Fruit fly (Drosophila melanogaster) whole organism, embryonic: ENCODE results near the gene CG14194.

Source experiments
- Aef1 ChIP-seq: fragments of 200-800 bp; sonication (Bioruptor generic); IDR thresholded peaks from 3 replicates; pipeline ENCODE4 v1.3.6; 2022; ENCODE audit warnings: missing biosample characterization, missing genetic modification characterization
- CG11695 ChIP-seq: fragments of 200-800 bp; sonication (Bioruptor generic); IDR thresholded peaks from 3 replicates; pipeline ENCODE4 v1.3.6; 2022; ENCODE audit warnings: missing biosample characterization, missing genetic modification characterization
- CG1233 ChIP-seq: fragments of 200-800 bp; sonication (Bioruptor generic); optimal IDR thresholded peaks from 4 replicates; lab custom pipeline; 2018; ENCODE audit warnings: missing biosample characterization, mild to moderate bottlenecking, missing genetic modification characterization
- CG12769 ChIP-seq: fragments of 200-800 bp; sonication (Bioruptor generic); optimal IDR thresholded peaks from 2 replicates; lab custom pipeline; 2019; ENCODE audit warnings: missing biosample characterization, mild to moderate bottlenecking, missing genetic modification characterization, moderate library complexity
- CG13123 ChIP-seq: fragments of 200-800 bp; sonication (Bioruptor generic); optimal IDR thresholded peaks from 2 replicates; lab custom pipeline; 2016; ENCODE audit warnings: missing biosample characterization, missing genetic modification characterization
- CG14965 ChIP-seq: fragments of 200-800 bp; sonication (Bioruptor generic); optimal IDR thresholded peaks from 2 replicates; lab custom pipeline; 2016; ENCODE audit warnings: missing biosample characterization, missing genetic modification characterization, borderline replicate concordance
- CG15514 ChIP-seq: fragments of 200-800 bp; sonication (Bioruptor generic); optimal IDR thresholded peaks from 3 replicates; lab custom pipeline; 2017; ENCODE audit warnings: missing biosample characterization, missing genetic modification characterization, mild to moderate bottlenecking, moderate library complexity, missing genetic modification reagents
- CG17385 ChIP-seq: fragments of 200-800 bp; sonication (Bioruptor generic); optimal IDR thresholded peaks from 3 replicates; lab custom pipeline; 2018; ENCODE audit warnings: missing biosample characterization, mild to moderate bottlenecking, missing genetic modification characterization
- CG33557 ChIP-seq: fragments of 200-800 bp; sonication (Bioruptor generic); optimal IDR thresholded peaks from 2 replicates; lab custom pipeline; 2019; ENCODE audit warnings: missing biosample characterization, mild to moderate bottlenecking, missing genetic modification characterization, moderate library complexity
- CG34422 ChIP-seq: fragments of 200-800 bp; sonication (Bioruptor generic); IDR thresholded peaks from 3 replicates; pipeline ENCODE4 v1.3.6; 2022; ENCODE audit warnings: missing biosample characterization, missing genetic modification characterization
- CG3995 ChIP-seq: fragments of 200-800 bp; sonication (Bioruptor generic); optimal IDR thresholded peaks from 3 replicates; lab custom pipeline; 2016; ENCODE audit warnings: missing biosample characterization, missing genetic modification characterization
- CG4424 ChIP-seq: fragments of 200-800 bp; sonication (Bioruptor generic); optimal IDR thresholded peaks from 3 replicates; lab custom pipeline; 2016; ENCODE audit warnings: missing biosample characterization, missing genetic modification characterization
- CG6654 ChIP-seq: fragments of 200-800 bp; sonication (Bioruptor generic); optimal IDR thresholded peaks from 2 replicates; lab custom pipeline; 2017; ENCODE audit warnings: missing biosample characterization, mild to moderate bottlenecking, missing genetic modification characterization
- CG6791 ChIP-seq: fragments of 200-800 bp; sonication (Bioruptor generic); IDR thresholded peaks from 3 replicates; pipeline ENCODE4 v1.3.6; 2022; ENCODE audit warnings: missing biosample characterization, missing genetic modification characterization; ENCODE audit not compliant: partially characterized antibody
- CG7786 ChIP-seq: fragments of 200-800 bp; sonication (Bioruptor generic); optimal IDR thresholded peaks from 2 replicates; lab custom pipeline; 2016; ENCODE audit warnings: missing biosample characterization, missing genetic modification characterization
- CkIIα-i1 ChIP-seq: fragments of 200-800 bp; sonication (Bioruptor generic); IDR thresholded peaks from 2 replicates; pipeline ENCODE4 v1.3.6; 2022; ENCODE audit warnings: missing biosample characterization, missing genetic modification characterization
- Dp ChIP-seq: fragments of 200-800 bp; sonication (Bioruptor generic); optimal IDR thresholded peaks from 2 replicates; lab custom pipeline; 2018; ENCODE audit warnings: missing biosample characterization, mild to moderate bottlenecking, missing genetic modification characterization, moderate library complexity
- MESR4 ChIP-seq: fragments of 200-800 bp; sonication (Bioruptor generic); optimal IDR thresholded peaks from 2 replicates; lab custom pipeline; 2018; ENCODE audit warnings: missing biosample characterization, mild to moderate bottlenecking, missing genetic modification characterization, moderate library complexity
- Med ChIP-seq: fragments of 200-800 bp; sonication (Bioruptor generic); peaks from one replicate; lab custom pipeline; 2016; ENCODE audit warnings: missing biosample characterization, missing genetic modification characterization, mild to moderate bottlenecking, inconsistent platforms, moderate library complexity
- Mes4 ChIP-seq: fragments of 200-800 bp; sonication (Bioruptor generic); optimal IDR thresholded peaks from 2 replicates; lab custom pipeline; 2016; ENCODE audit warnings: missing biosample characterization, missing genetic modification characterization
- NC2β ChIP-seq: fragments of 200-800 bp; sonication (Bioruptor generic); optimal IDR thresholded peaks from 2 replicates; lab custom pipeline; 2016; ENCODE audit warnings: missing biosample characterization, missing genetic modification characterization
- Sox102F ChIP-seq: fragments of 200-800 bp; sonication (Bioruptor generic); optimal IDR thresholded peaks from 2 replicates; lab custom pipeline; 2018; ENCODE audit warnings: missing biosample characterization, mild to moderate bottlenecking, missing genetic modification characterization, moderate library complexity
- Stat92E ChIP-seq, 3 experiments: fragments of >200 bp in 2 of 3; fragments of 200-800 bp in 1 of 3; sonication (Bioruptor generic) in 1 of 3; optimal IDR thresholded peaks; 2 replicates each; lab custom pipeline; 2017 to 2019; ENCODE audit warnings: missing biosample characterization in 3 of 3, missing genetic modification characterization in 3 of 3, mild to moderate bottlenecking in 1 of 3, moderate library complexity in 1 of 3
- Xbp1 ChIP-seq: fragments of 200-800 bp; sonication (Bioruptor generic); optimal IDR thresholded peaks from 3 replicates; lab custom pipeline; 2016; ENCODE audit warnings: missing biosample characterization, mild to moderate bottlenecking, missing genetic modification characterization
- YL-1 ChIP-seq: fragments of 200-800 bp; sonication (Bioruptor generic); optimal IDR thresholded peaks from 3 replicates; lab custom pipeline; 2017; ENCODE audit warnings: missing biosample characterization, mild to moderate bottlenecking, missing genetic modification characterization
- abd-A ChIP-seq: fragments of 200-800 bp; sonication (Bioruptor generic); optimal IDR thresholded peaks from 3 replicates; lab custom pipeline; 2019; ENCODE audit warnings: missing biosample characterization, mild to moderate bottlenecking, missing genetic modification characterization, moderate library complexity
- ara ChIP-seq: fragments of 200-800 bp; sonication (Bioruptor generic); IDR thresholded peaks from 2 replicates; pipeline ENCODE4 v1.3.6; 2022; ENCODE audit warnings: missing biosample characterization, missing genetic modification characterization
- bigmax ChIP-seq: fragments of 200-800 bp; sonication (Bioruptor generic); optimal IDR thresholded peaks from 2 replicates; lab custom pipeline; 2018; ENCODE audit warnings: missing biosample characterization, mild to moderate bottlenecking, missing genetic modification characterization
- btn ChIP-seq: fragments of 200-800 bp; sonication (Bioruptor generic); optimal IDR thresholded peaks from 2 replicates; lab custom pipeline; 2016; ENCODE audit warnings: missing biosample characterization, missing genetic modification characterization
- cad ChIP-seq: fragments of >200 bp; optimal IDR thresholded peaks from 2 replicates; lab custom pipeline; 2017; ENCODE audit warnings: missing biosample characterization, missing genetic modification characterization
- crol ChIP-seq: fragments of 200-800 bp; sonication (Bioruptor generic); IDR thresholded peaks from 2 replicates; pipeline ENCODE4 v1.3.6; 2022; ENCODE audit warnings: missing biosample characterization, missing genetic modification characterization
- en ChIP-seq: fragments of 200-800 bp; sonication (Bioruptor generic); optimal IDR thresholded peaks from 2 replicates; lab custom pipeline; 2016; ENCODE audit warnings: missing biosample characterization, missing genetic modification characterization
- grn ChIP-seq: fragments of 200-800 bp; sonication (Bioruptor generic); optimal IDR thresholded peaks from 3 replicates; lab custom pipeline; 2017; ENCODE audit warnings: missing biosample characterization, missing genetic modification characterization
- h ChIP-seq: fragments of >200 bp; optimal IDR thresholded peaks from 2 replicates; lab custom pipeline; 2017
- hkb ChIP-seq, 2 experiments: fragments of 200-800 bp in 1 of 2; fragments of >200 bp in 1 of 2; sonication (Bioruptor generic) in 1 of 2; IDR thresholded peaks in 1 of 2; optimal IDR thresholded peaks in 1 of 2; 2 replicates each; pipeline versions ENCODE4 v1.3.6 to Lab custom; 2017 to 2022; ENCODE audit warnings: missing biosample characterization in 1 of 2, missing genetic modification characterization in 1 of 2
- kni ChIP-seq: fragments of 200-800 bp; sonication (Bioruptor generic); optimal IDR thresholded peaks from 3 replicates; lab custom pipeline; 2017; ENCODE audit warnings: mild to moderate bottlenecking, missing biosample characterization, missing genetic modification reagents, missing genetic modification characterization
- knrl ChIP-seq: fragments of 200-800 bp; sonication (Bioruptor generic); IDR thresholded peaks from 3 replicates; pipeline ENCODE4 v1.3.6; 2022; ENCODE audit warnings: missing biosample characterization, missing genetic modification characterization; ENCODE audit not compliant: partially characterized antibody
- lab ChIP-seq: fragments of 200-800 bp; sonication (Bioruptor generic); optimal IDR thresholded peaks from 3 replicates; lab custom pipeline; 2017; ENCODE audit warnings: missing biosample characterization, missing genetic modification characterization, mild to moderate bottlenecking, moderate library complexity, missing genetic modification reagents
- nerfin-2 ChIP-seq: fragments of 200-800 bp; sonication (Bioruptor generic); IDR thresholded peaks from 2 replicates; pipeline ENCODE4 v1.3.6; 2022; ENCODE audit warnings: missing biosample characterization, missing genetic modification characterization; ENCODE audit not compliant: partially characterized antibody
- pfk ChIP-seq: fragments of 200-800 bp; sonication (Bioruptor generic); optimal IDR thresholded peaks from 2 replicates; lab custom pipeline; 2018; ENCODE audit warnings: missing biosample characterization, mild to moderate bottlenecking, missing genetic modification characterization, moderate library complexity
- pho ChIP-seq: fragments of 200-800 bp; sonication (Bioruptor generic); optimal IDR thresholded peaks from 2 replicates; lab custom pipeline; 2016; ENCODE audit warnings: missing biosample characterization, missing genetic modification characterization
- prd ChIP-seq, 3 experiments: fragments of >200 bp in 2 of 3; fragments of 200-800 bp in 1 of 3; sonication (Bioruptor generic) in 1 of 3; optimal IDR thresholded peaks in 2 of 3; IDR thresholded peaks in 1 of 3; 2 replicates in 2 of 3; 3 replicates in 1 of 3; pipeline versions ENCODE4 v1.3.6 to Lab custom; 2017 to 2022; ENCODE audit warnings: missing biosample characterization in 1 of 3, missing genetic modification characterization in 1 of 3
- psq ChIP-seq: fragments of 200-800 bp; sonication (Bioruptor generic); optimal IDR thresholded peaks from 2 replicates; lab custom pipeline; 2017; ENCODE audit warnings: missing biosample characterization, missing genetic modification characterization
- slp2 ChIP-seq: fragments of 200-800 bp; sonication (Bioruptor generic); optimal IDR thresholded peaks from 2 replicates; lab custom pipeline; 2016; ENCODE audit warnings: missing biosample characterization, missing genetic modification characterization
- sr ChIP-seq: fragments of 200-800 bp; sonication (Bioruptor generic); IDR thresholded peaks from 3 replicates; pipeline ENCODE4 v1.3.6; 2022; ENCODE audit warnings: missing biosample characterization, missing genetic modification characterization
- tll ChIP-seq, 2 experiments: fragments of 200-800 bp in 1 of 2; fragments of >200 bp in 1 of 2; sonication (Bioruptor generic) in 1 of 2; optimal IDR thresholded peaks; 2 replicates each; lab custom pipeline; 2017 to 2019; ENCODE audit warnings: missing biosample characterization in 2 of 2, missing genetic modification characterization in 2 of 2, mild to moderate bottlenecking in 1 of 2, moderate library complexity in 1 of 2
- zfh2 ChIP-seq: fragments of 200-800 bp; sonication (Bioruptor generic); optimal IDR thresholded peaks from 2 replicates; lab custom pipeline; 2016; ENCODE audit warnings: missing biosample characterization, missing genetic modification characterization

Gene CG14194

dm6 chrX:19220415-19220814 is 27.1 kb downstream of the CG14194 start, which contains the start of gene CG7884 (continued):
- TF ChIP-seq YL-1 (no peak), psq (GFP tag; lab: Kevin White, UChicago) (no peak), pfk (no peak), lab (GFP tag; lab: Kevin White, UChicago) (no peak), CG6654 (GFP tag; lab: Kevin White, UChicago) (no peak), en (GFP tag; lab: Kevin White, UChicago) (no peak), MESR4 (no peak), CG13123 (GFP tag; lab: Kevin White, UChicago) (no peak), Dp (GFP tag; lab: Kevin White, UChicago) (no peak), nerfin-2 (GFP tag; lab: Robert Waterston, UW) (no peak), abd-A (tag; lab: Kevin White, UChicago) (no peak), Xbp1 (GFP tag; lab: Kevin White, UChicago) (no peak), sr (GFP tag; lab: Robert Waterston, UW) (no peak; the same call in 2 of the 3 replicates)

dm6 chrX:19220963-19221572 is 27.7 kb downstream of the CG14194 start:
- TF ChIP-seq slp2 (GFP tag; lab: Kevin White, UChicago) (no peak), Stat92E (GFP tag; optimal IDR thresholded peaks at IDR 0.05; lab: Kevin White, UChicago) (peak in 1 of 3 experiments; percentile 10), CG3995 (GFP tag; lab: Kevin White, UChicago) (no peak), kni (peak; percentile 35), CG15514 (GFP tag; lab: Kevin White, UChicago) (no peak), ara (no peak), NC2β (no peak), Sox102F (no peak), bigmax (GFP tag; lab: Kevin White, UChicago) (no peak), h (lab: Kevin White, UChicago) (no peak), pho (no peak), CG12769 (no peak), CG11695 (GFP tag; lab: Robert Waterston, UW) (no peak), CG34422 (GFP tag; lab: Robert Waterston, UW) (no peak), knrl (GFP tag; lab: Robert Waterston, UW) (no peak), Med (GFP tag; lab: Kevin White, UChicago) (no peak), CG6791 (GFP tag; lab: Robert Waterston, UW) (peak; percentile 11; the same call in 1 of the 3 replicates), tll (GFP tag; optimal IDR thresholded peaks at IDR 0.05; lab: Kevin White, UChicago) (peak in 1 of 2 experiments; percentile 18), CG17385 (GFP tag; lab: Kevin White, UChicago) (peak; percentile 76), cad (GFP tag; lab: Kevin White, UChicago) (peak; percentile 88), CG1233 (no peak), CG33557 (peak; percentile 22), prd (optimal IDR thresholded peaks at IDR 0.05; lab: Kevin White, UChicago) (no peak), prd (GFP tag; IDR thresholded peaks at IDR 0.05; lab: Robert Waterston, UW) (peak; percentile 13; the same call in 1 of the 3 replicates), nerfin-2 (GFP tag; lab: Robert Waterston, UW) (no peak), Mes4 (GFP tag; lab: Kevin White, UChicago) (no peak), CkIIα-i1 (no peak), btn (GFP tag; lab: Kevin White, UChicago) (no peak), CG7786 (GFP tag; lab: Kevin White, UChicago) (no peak), zfh2 (GFP tag; lab: Kevin White, UChicago) (no peak), Aef1 (no peak), grn (GFP tag; lab: Kevin White, UChicago) (peak; percentile 26), CG4424 (GFP tag; lab: Kevin White, UChicago) (no peak), CG14965 (GFP tag; lab: Kevin White, UChicago) (no peak), hkb (optimal IDR thresholded peaks at IDR 0.05; lab: Kevin White, UChicago) (no peak), hkb (GFP tag; IDR thresholded peaks at IDR 0.05; lab: Robert Waterston, UW) (no peak), crol (GFP tag; lab: Robert Waterston, UW) (peak; percentile 46; the same call in 1 of the 2 replicates)
